Fruit fly (Drosophila melanogaster): ENCODE data around the gene Elys.

The Elys gene

dm6 chrX:19694792-19695558, 42.9 kb downstream of the Elys start, which contains the start of gene CG14229 (continued):
- TF ChIP-seq CkIIα-i1 (GFP tag; IDR thresholded peaks at IDR 0.05) (no peak), maf-S (GFP tag; optimal IDR thresholded peaks at IDR 0.05) (no peak), Six4 (GFP tag; optimal IDR thresholded peaks at IDR 0.05) (peak; percentile 12), prd (optimal IDR thresholded peaks at IDR 0.05) (no peak), prd (GFP tag; IDR thresholded peaks at IDR 0.05) (peak; percentile 48; the same call in 1 of the 3 replicates), CG6272 (GFP tag; IDR thresholded peaks at IDR 0.05) (no peak), tgo (GFP tag; IDR thresholded peaks at IDR 0.05) (peak; percentile 33; the same call in 1 of the 3 replicates), z (GFP tag; IDR thresholded peaks at IDR 0.05) (no peak), CG7556 (GFP tag; optimal IDR thresholded peaks at IDR 0.05) (no peak), CG4282 (GFP tag; optimal IDR thresholded peaks at IDR 0.05) (no peak), Max (GFP tag; optimal IDR thresholded peaks at IDR 0.05) (no peak), sob (GFP tag; IDR thresholded peaks at IDR 0.05) (no peak), nau (GFP tag; optimal IDR thresholded peaks at IDR 0.05) (no peak), Abd-B (GFP tag; optimal IDR thresholded peaks at IDR 0.05) (no peak), CG9932 (GFP tag; IDR thresholded peaks at IDR 0.05) (peak; percentile 31; the same call in 1 of the 2 replicates), CG16813 (GFP tag; IDR thresholded peaks at IDR 0.05; ENCODE audit: partially characterized antibody) (no peak), Sox102F (GFP tag; optimal IDR thresholded peaks at IDR 0.05) (peak; percentile 10), CG8388 (GFP tag; optimal IDR thresholded peaks at IDR 0.05) (no peak), crp (GFP tag; optimal IDR thresholded peaks at IDR 0.05) (no peak), nerfin-2 (GFP tag; IDR thresholded peaks at IDR 0.05; ENCODE audit: partially characterized antibody) (no peak), wek (GFP tag; optimal IDR thresholded peaks at IDR 0.05) (no peak), dimm (GFP tag; IDR thresholded peaks at IDR 0.05) (no peak), al (GFP tag; IDR thresholded peaks at IDR 0.05) (peak; percentile 27; the same call in 1 of the 2 replicates), Mes4 (GFP tag; optimal IDR thresholded peaks at IDR 0.05) (no peak), CG3838 (GFP tag; optimal IDR thresholded peaks at IDR 0.05) (no peak), lilli (GFP tag; optimal IDR thresholded peaks at IDR 0.05) (peak; percentile 26), ssp (GFP tag; IDR thresholded peaks at IDR 0.05) (no peak; the same call in 1 of the 2 replicates), CG14710 (tag; optimal IDR thresholded peaks at IDR 0.05) (peak; percentile 23), CG34422 (GFP tag; IDR thresholded peaks at IDR 0.05) (0 out of 3 replicates have a peak, but pooled peaks have one; percentile 12), Elba2 (GFP tag; optimal IDR thresholded peaks at IDR 0.05) (peak; percentile 98), CG13287 (GFP tag; IDR thresholded peaks at IDR 0.05; ENCODE audit: partially characterized antibody) (peak; percentile 27; the same call in 1 of the 2 replicates), CG17359 (tag; optimal IDR thresholded peaks at IDR 0.05) (peak; percentile 32), zfh2 (GFP tag; optimal IDR thresholded peaks at IDR 0.05) (no peak), vvl (GFP tag; IDR thresholded peaks at IDR 0.05) (peak; percentile 23; the same call in 1 of the 2 replicates), CG6791 (GFP tag; IDR thresholded peaks at IDR 0.05; ENCODE audit: partially characterized antibody) (no peak), Asciz (GFP tag; optimal IDR thresholded peaks at IDR 0.05) (no peak), ind (GFP tag; optimal IDR thresholded peaks at IDR 0.05) (peak; percentile 26), CG9797 (GFP tag; optimal IDR thresholded peaks at IDR 0.05) (peak; percentile 35), fd96Cb (tag; optimal IDR thresholded peaks at IDR 0.05) (no peak), CG8478 (optimal IDR thresholded peaks at IDR 0.05) (no peak), CG3995 (GFP tag; optimal IDR thresholded peaks at IDR 0.05) (peak; percentile 78), Spps (tag; optimal IDR thresholded peaks at IDR 0.05) (no peak), bigmax (GFP tag; optimal IDR thresholded peaks at IDR 0.05) (no peak), Sin3A (optimal IDR thresholded peaks at IDR 0.05) (no peak), ara (GFP tag; IDR thresholded peaks at IDR 0.05) (0 out of 2 replicates have a peak, but pooled peaks have one; percentile 35), Nf-YA (GFP tag; IDR thresholded peaks at IDR 0.05) (no peak), CG13775 (GFP tag; optimal IDR thresholded peaks at IDR 0.05) (peak; percentile 3), CG2712 (tag; optimal IDR thresholded peaks at IDR 0.05) (peak; percentile 8), Sox100B (GFP tag; optimal IDR thresholded peaks at IDR 0.05) (no peak), pita (GFP tag; optimal IDR thresholded peaks at IDR 0.05) (no peak)

Measured in whole organism, embryonic.